Fruit fly (Drosophila melanogaster): Measurements from ENCODE around the gene Nek2.

Gene Nek2

DNA sequence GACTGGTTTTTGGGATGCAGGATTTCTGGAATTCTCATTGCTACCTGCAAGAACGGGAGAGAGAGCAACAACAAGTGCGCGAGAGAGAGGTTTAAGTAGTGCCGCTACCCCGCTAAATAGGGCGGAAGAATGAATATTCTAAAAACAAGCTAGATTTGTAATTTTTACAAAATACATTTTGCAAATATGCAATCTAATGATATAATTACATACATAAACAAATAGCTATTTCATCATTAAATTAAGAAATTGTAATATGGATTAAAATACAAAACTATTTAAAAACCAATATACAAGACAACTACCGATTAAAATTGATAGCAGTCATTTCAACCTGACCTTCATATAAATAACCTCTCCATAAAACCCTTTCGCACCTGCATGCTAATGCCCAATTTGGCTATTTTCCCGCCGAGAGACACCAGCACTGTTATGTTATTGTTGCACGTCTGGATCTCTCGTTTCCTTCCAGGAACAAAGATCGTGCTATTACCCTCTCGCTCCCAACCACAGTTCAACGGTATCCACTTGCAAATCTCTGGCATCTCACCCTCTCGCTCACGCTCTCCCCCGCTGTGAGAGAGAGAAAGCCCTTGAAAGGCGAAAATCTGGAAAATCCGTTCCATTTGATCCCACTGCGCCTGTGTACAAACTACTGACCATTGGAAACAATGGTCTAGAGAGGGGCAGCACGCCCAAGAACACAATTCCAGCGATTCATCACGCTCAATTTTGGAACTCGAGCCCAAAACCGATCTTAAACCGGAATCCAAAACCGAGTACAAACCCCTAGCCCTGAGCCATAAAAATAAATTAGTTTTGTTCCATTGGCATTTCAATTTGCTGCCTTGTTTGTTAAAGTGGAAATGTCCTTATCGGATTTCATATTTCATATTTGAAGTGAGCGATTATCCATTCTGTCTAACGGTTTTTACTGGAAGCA is at the start of gene Nek2:
Gene Nek2 (minus strand): TSS at position 51 of the 943 bp plus-strand sequence.
- no peak for TF ChIP-seq psq (optimal IDR thresholded peaks at IDR 0.05)
- TF ChIP-seq Myc (optimal IDR thresholded peaks at IDR 0.05), result no peak
- no peak for TF ChIP-seq h (optimal IDR thresholded peaks at IDR 0.05)
- no peak for TF ChIP-seq ttk (optimal IDR thresholded peaks at IDR 0.05)
- no peak for TF ChIP-seq insv (optimal IDR thresholded peaks at IDR 0.05)
- TF ChIP-seq Sin3A (optimal IDR thresholded peaks at IDR 0.05), result no peak

dm6 chrX:7938482-7938804 is 47.0 kb upstream of the Nek2 start:
- TF ChIP-seq Myc (optimal IDR thresholded peaks at IDR 0.05), result no peak

DNA sequence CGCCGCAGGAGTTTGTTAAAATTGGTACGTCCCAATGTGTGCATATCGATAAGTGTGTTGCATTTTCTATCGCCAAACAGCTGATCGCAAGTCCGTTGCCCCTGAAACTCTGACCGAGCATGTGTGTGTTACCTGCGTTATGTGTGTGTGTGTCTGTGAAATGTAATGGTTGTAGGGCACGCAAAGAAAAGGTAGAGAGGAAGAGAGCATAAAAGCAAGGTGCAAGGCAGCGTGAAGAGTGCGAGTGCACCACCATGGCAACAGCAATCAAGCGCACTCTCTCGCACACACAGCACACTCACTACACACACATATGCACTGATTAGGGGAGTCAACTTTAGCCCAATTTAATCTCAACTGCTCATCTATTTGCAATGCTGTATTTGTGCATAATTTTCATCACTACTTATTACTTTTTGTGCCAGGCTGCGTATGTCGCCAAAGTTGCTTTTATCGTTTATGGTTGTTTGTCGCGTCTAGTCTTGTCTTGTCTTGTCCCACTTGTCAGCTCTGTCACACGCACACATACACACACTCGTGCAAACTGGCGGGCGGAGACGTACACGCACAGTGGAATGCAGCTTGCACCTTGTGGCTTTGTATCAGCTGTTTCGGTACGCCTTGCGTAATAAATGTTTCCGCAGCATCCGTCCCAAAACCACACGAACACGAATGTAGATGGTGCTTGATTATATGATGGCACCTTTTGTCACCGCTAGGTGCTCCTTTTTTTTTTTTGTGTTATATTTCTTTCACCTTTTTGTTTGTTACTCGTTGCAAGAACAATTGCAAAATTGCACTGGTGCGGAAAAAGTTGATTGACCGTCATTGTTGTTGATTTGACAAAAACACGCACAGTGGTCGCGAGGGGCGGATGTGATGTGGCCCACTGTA is 46.4 kb upstream of the Nek2 start:
- TF ChIP-seq h (optimal IDR thresholded peaks at IDR 0.05) (no peak), insv (optimal IDR thresholded peaks at IDR 0.05) (no peak)

DNA sequence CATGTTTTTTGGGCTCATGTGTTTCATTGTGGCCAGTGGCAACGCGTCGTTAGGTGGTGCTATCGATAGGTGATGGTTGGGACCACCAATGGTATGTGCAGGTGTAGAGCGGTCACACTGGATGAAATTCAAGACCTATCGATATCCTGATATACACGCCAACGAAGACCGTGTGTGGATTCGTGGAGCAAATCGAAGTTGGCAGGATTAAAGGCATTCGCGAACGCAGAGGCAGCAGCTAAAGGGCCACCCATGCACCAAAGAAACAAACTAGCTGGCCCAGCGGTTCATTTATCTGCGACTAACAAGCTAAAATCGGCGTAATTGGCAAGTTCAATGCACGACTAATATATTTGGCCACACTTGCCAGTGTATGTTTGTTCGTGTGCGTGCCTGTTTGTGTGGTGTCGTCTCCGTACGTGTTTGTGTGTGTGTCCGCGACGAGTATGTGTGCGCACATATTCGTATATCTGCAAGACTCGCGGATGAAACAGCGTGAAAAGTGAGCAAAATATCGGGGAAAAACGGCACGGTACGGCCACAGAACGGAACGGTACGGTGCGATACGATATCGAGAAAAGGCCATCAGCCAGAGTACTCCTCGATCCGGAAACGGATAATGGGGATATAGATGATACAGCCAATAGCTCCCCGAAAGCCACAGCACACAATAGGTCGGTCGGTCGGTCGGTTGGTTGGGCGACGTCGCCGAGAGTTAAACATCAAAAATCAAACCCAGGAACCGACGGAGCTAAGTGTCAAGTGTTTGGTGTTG is 44.5 kb upstream of the Nek2 start, which contains the start of gene Ubr3:
Gene Ubr3 (plus strand): TSS at position 99 of the 775 bp plus-strand sequence.
- TF ChIP-seq psq (optimal IDR thresholded peaks at IDR 0.05) (no peak), Myc (optimal IDR thresholded peaks at IDR 0.05) (no peak), Sin3A (optimal IDR thresholded peaks at IDR 0.05) (no peak), h (optimal IDR thresholded peaks at IDR 0.05) (no peak), insv (optimal IDR thresholded peaks at IDR 0.05) (no peak), ttk (optimal IDR thresholded peaks at IDR 0.05) (no peak)

DNA sequence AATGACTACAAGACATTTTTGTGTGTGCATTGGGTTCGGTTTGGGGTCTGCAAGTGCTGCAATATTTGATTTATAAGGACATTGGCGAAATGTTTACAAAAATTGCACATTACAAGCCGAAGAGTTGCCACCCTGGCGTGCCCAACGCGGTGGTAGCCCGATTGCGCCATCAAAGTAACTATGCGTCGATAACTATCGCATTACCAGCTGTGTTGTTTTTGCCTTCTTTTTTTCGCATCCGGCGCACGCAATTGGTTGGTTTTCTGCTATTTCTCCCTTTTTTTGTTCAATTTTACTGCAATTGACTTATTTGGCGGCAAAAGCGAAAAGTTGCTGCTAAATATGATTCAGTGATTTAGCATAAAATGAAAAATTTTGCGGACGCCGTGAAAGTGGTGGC is 43.2 kb upstream of the Nek2 start, which contains the start of gene RpS14b:
Gene RpS14b (plus strand): TSS at position 220 of the 400 bp plus-strand sequence.
- TF ChIP-seq h (optimal IDR thresholded peaks at IDR 0.05) (no peak), psq (optimal IDR thresholded peaks at IDR 0.05) (no peak), Myc (optimal IDR thresholded peaks at IDR 0.05) (no peak)

dm6 chrX:7933210-7933915 is 41.9 kb upstream of the Nek2 start, which contains the start of the genes Dhdds and RpS14a:
TSS of gene Dhdds (minus strand) at chrX:7933351.
TSS of gene RpS14a (plus strand) at chrX:7933742.
- no peak for TF ChIP-seq h (optimal IDR thresholded peaks at IDR 0.05)
- no peak for TF ChIP-seq Sin3A (optimal IDR thresholded peaks at IDR 0.05)
- no peak for TF ChIP-seq Myc (optimal IDR thresholded peaks at IDR 0.05)
- no peak for TF ChIP-seq insv (optimal IDR thresholded peaks at IDR 0.05)
- no peak for TF ChIP-seq psq (optimal IDR thresholded peaks at IDR 0.05)
- TF ChIP-seq ttk (optimal IDR thresholded peaks at IDR 0.05), result no peak

dm6 chrX:7931028-7931549 is 39.6 kb upstream of the Nek2 start, which contains the start of gene mahe:
TSS of gene mahe (minus strand) at chrX:7931382.
- no peak for TF ChIP-seq psq (optimal IDR thresholded peaks at IDR 0.05)
- no peak for TF ChIP-seq insv (optimal IDR thresholded peaks at IDR 0.05)
- no peak for TF ChIP-seq Myc (optimal IDR thresholded peaks at IDR 0.05)
- TF ChIP-seq ttk (optimal IDR thresholded peaks at IDR 0.05), result no peak
- no peak for TF ChIP-seq h (optimal IDR thresholded peaks at IDR 0.05)
- TF ChIP-seq Sin3A (optimal IDR thresholded peaks at IDR 0.05), result no peak

DNA sequence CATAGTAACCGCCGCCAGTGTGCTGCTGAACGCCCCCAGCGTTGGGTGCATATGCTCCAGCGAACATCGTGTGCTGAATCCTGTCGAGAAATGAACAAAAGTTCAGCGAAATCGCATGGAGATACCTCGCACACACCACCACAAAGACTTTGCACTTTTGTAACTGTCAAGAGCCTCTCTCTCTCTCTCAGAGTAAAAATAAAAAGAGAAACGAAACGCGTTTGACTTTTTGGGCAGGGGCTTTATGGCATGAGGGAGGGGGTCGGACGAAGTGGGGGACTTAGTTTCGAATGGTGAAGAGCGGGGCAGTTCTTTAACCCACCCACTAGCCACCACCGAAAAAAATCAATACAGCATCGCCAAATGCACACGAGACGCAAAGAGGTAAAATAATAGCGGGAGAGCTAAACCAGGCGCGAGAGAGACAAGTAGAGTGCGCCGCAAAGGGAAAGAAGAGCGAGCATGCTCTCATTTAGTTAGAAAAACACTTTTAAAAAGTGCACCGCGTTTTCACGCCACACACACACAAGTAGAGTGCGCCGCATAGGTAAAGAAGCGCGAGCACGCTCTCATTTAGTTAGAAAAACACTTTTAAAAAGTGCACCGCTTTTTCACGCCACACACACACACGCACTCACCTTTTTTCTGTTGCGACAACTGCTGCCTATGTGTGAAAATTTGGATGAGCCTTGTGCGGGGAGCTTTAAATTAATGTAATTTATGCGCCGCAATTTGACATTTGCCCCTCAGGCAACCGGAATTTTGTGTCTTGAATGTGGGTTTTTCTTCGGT is 39.0 kb upstream of the Nek2 start:
- no peak for TF ChIP-seq Myc (optimal IDR thresholded peaks at IDR 0.05)
- TF ChIP-seq h (optimal IDR thresholded peaks at IDR 0.05), result no peak
- no peak for TF ChIP-seq insv (optimal IDR thresholded peaks at IDR 0.05)
- no peak for TF ChIP-seq ttk (optimal IDR thresholded peaks at IDR 0.05)
- TF ChIP-seq psq (optimal IDR thresholded peaks at IDR 0.05), result no peak
- no peak for TF ChIP-seq Sin3A (optimal IDR thresholded peaks at IDR 0.05)

DNA sequence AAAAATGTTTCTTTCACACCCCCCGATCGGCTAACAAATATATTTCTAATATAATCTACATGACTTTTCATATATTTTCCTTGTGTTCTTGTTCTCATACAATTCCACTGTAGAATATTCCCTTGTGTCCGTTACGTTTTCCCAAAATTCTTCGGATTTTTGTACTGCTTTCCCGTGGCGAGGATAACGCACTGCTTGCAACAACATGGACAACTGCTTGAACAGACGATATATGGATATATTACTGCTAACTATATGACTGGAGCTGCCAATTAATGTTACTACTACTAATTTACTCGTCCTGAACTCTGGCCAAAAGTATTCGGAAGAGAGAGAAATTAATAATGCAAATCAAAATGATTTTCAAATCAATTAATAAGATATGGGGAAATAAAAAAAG is 33.5 kb upstream of the Nek2 start:
- no peak for TF ChIP-seq h (optimal IDR thresholded peaks at IDR 0.05)
- TF ChIP-seq Sin3A (optimal IDR thresholded peaks at IDR 0.05), result no peak
- TF ChIP-seq psq (optimal IDR thresholded peaks at IDR 0.05), result no peak
- TF ChIP-seq ttk (optimal IDR thresholded peaks at IDR 0.05), result no peak
- no peak for TF ChIP-seq Myc (optimal IDR thresholded peaks at IDR 0.05)
- TF ChIP-seq insv (optimal IDR thresholded peaks at IDR 0.05), result no peak

- TF ChIP-seq ttk (optimal IDR thresholded peaks at IDR 0.05), result no peak
- no peak for TF ChIP-seq h (optimal IDR thresholded peaks at IDR 0.05)
- no peak for TF ChIP-seq insv (optimal IDR thresholded peaks at IDR 0.05)
- no peak for TF ChIP-seq psq (optimal IDR thresholded peaks at IDR 0.05)
- no peak for TF ChIP-seq Myc (optimal IDR thresholded peaks at IDR 0.05)
- no peak for TF ChIP-seq Sin3A (optimal IDR thresholded peaks at IDR 0.05)
Observed at dm6 chrX:7923063-7923462, 31.6 kb upstream of the Nek2 start.

Measured in Kc167 (cell line).